Worm (Caenorhabditis elegans) whole organism, L3 larva: Measurements from ENCODE around the gene M7.7.

ENCODE experiments used
- ceh-9 ChIP-seq: sonication (generic microtip); optimal IDR thresholded peaks from 2 replicates; lab custom pipeline; 2018; ENCODE audit warnings: missing biosample characterization, missing genetic modification characterization
- egl-5 ChIP-seq: fragments of 150-350 bp; optimal IDR thresholded peaks from 2 replicates; lab custom pipeline; 2017; ENCODE audit warnings: missing biosample characterization, missing genetic modification reagents, missing genetic modification characterization, inconsistent platforms
- fos-1 ChIP-seq: fragments of 150-350 bp; optimal IDR thresholded peaks from 2 replicates; lab custom pipeline; 2014; ENCODE audit warnings: missing biosample characterization, missing genetic modification characterization
- nhr-76 ChIP-seq: fragments of 150-350 bp; sonication (generic microtip); optimal IDR thresholded peaks from 5 replicates; lab custom pipeline; 2014; ENCODE audit warnings: missing biosample characterization, missing genetic modification characterization
- skn-1 ChIP-seq: fragments of 150-350 bp; optimal IDR thresholded peaks from 2 replicates; lab custom pipeline; 2014; ENCODE audit warnings: missing biosample characterization, missing genetic modification characterization
- tbx-2 ChIP-seq: sonication (generic microtip); optimal IDR thresholded peaks from 2 replicates; lab custom pipeline; 2016; ENCODE audit warnings: mild to moderate bottlenecking, missing genetic modification characterization, missing compliant biosample characterization
- unc-39 ChIP-seq: sonication (generic microtip); optimal IDR thresholded peaks from 4 replicates; lab custom pipeline; 2017; ENCODE audit warnings: missing biosample characterization, missing genetic modification characterization
- unc-62 ChIP-seq: fragments of 150-350 bp; sonication (generic microtip); optimal IDR thresholded peaks from 4 replicates; lab custom pipeline; 2014; ENCODE audit warnings: missing biosample characterization, missing genetic modification reagents, missing genetic modification characterization
- ztf-11 ChIP-seq: fragments of 150-350 bp; optimal IDR thresholded peaks from 2 replicates; lab custom pipeline; 2014; ENCODE audit warnings: missing biosample characterization, missing genetic modification characterization

ce11 chrIV:11094974-11095373 is 5.3 kb downstream of the M7.7 start, which contains the start of gene M7.8:
- TF ChIP-seq ceh-9 (tag; lab: Kevin White, UChicago) (no peak), egl-5 (tag; lab: Kevin White, UChicago) (no peak), unc-39 (tag; lab: Kevin White, UChicago) (no peak), unc-62 (GFP tag; lab: Kevin White, UChicago) (no peak), nhr-76 (no peak), skn-1 (no peak), ztf-11 (no peak), fos-1 (tag; lab: Kevin White, UChicago) (no peak), tbx-2 (no peak)
